Fruit fly (Drosophila melanogaster): ENCODE results near the gene CG33191.
A peak's percentile ranks its signal among the peaks of the same experiment; 100 is the strongest.

Gene CG33191

DNA sequence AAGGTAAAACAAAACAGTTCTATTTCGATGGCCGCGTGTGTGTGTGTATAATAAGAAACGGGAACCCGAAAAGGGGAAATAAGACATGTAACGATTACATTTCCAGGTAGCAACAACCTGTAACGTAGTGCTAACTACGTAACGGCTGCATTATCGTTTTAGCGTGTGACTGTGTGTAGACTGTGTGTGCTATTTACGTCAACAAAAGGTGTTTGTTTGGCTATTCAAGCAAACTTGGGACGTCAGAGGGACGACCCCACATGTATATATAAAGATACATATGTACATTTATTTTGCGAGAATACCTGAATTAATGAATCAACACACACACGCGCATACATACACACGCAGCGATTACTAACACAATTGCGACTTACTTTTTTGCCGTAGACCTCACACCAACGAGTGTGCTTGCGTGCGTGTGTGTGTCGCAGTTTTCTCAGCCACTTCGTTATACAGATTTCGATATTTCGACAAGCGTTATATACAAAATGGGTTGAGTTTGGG lies 39.9 kb upstream of the CG33191 start:
- TF ChIP-seq CG7045 (GFP tag; optimal IDR thresholded peaks at IDR 0.05) (peak; percentile 50), CG1620 (GFP tag; optimal IDR thresholded peaks at IDR 0.05) (no peak), pad (GFP tag; optimal IDR thresholded peaks at IDR 0.05) (peak; percentile 95), cic (GFP tag; optimal IDR thresholded peaks at IDR 0.05) (peak; percentile 93), CG5204 (GFP tag; optimal IDR thresholded peaks at IDR 0.05) (peak; percentile 29), CG14711 (tag; optimal IDR thresholded peaks at IDR 0.05) (peak; percentile 7), Clk (GFP tag; optimal IDR thresholded peaks at IDR 0.05) (peak; percentile 64), kay (GFP tag; ENCODE audit: borderline replicate concordance) (peak; percentile 97), CG12768 (GFP tag; optimal IDR thresholded peaks at IDR 0.05) (peak; percentile 57), CG33017 (tag; optimal IDR thresholded peaks at IDR 0.05) (peak; percentile 57), bab1 (GFP tag; optimal IDR thresholded peaks at IDR 0.05) (peak; percentile 13), toe (GFP tag; optimal IDR thresholded peaks at IDR 0.05) (peak; percentile 46), Mnt (GFP tag; optimal IDR thresholded peaks at IDR 0.05) (peak; percentile 78), tj (GFP tag; optimal IDR thresholded peaks at IDR 0.05) (peak; percentile 22), CG7101 (tag; optimal IDR thresholded peaks at IDR 0.05) (peak; percentile 39), Crg-1 (GFP tag; optimal IDR thresholded peaks at IDR 0.05) (peak; percentile 75), CG11617 (GFP tag; optimal IDR thresholded peaks at IDR 0.05) (peak; percentile 41), cnc (optimal IDR thresholded peaks at IDR 0.05) (peak in 1 of 2 experiments; percentile 17), Hr96 (GFP tag; optimal IDR thresholded peaks at IDR 0.05) (no peak), ovo (GFP tag; optimal IDR thresholded peaks at IDR 0.05) (peak; percentile 74)

DNA sequence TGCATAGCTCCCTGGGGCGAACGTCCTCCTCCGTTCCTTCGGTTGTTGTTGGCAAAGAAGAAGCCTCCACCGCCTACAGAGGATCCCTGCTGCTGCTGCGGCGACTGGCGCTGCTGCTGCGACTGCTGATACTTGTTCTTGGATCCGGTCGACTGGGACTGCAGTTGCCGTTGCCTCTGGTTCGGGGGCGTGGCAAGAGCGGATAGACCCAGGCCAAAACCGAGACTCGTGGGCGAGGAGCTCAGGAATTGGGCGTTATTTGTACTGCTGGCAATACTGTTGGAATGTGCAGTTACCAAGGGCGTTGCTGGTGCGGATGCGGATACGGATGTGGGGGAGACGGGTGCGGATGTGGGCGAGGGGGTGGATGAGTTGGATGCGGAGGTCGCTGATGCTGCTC lies 38.5 kb upstream of the CG33191 start:
- TF ChIP-seq Clk (GFP tag; optimal IDR thresholded peaks at IDR 0.05) = peak; percentile 22
- no peak for TF ChIP-seq Hr96 (GFP tag; optimal IDR thresholded peaks at IDR 0.05)

DNA sequence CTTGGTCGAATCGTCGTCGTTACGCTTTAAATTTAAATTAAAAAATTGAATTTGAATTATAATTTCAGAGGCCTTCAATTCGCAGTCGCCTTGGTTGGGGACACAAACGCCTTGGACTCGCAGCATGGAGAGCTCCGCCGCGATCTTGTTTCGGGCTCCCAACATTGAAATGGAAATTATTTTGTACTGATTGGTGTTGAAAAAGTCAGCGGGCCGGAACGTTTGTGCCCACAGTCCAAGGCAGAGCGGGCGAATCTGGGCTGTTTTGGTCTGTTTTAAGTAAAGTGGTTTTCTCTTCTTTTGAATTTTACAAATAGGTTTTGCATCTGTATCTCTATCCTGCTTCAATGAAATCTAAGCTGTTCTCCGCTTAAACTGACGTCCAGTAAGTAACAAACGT lies 35.4 kb upstream of the CG33191 start:
- peak; percentile 0 for TF ChIP-seq CG1620 (GFP tag; optimal IDR thresholded peaks at IDR 0.05)
- TF ChIP-seq kay (GFP tag; ENCODE audit: borderline replicate concordance) = no peak
- TF ChIP-seq tj (GFP tag; optimal IDR thresholded peaks at IDR 0.05) = peak; percentile 28
- peak; percentile 0 for TF ChIP-seq Clk (GFP tag; optimal IDR thresholded peaks at IDR 0.05)

DNA sequence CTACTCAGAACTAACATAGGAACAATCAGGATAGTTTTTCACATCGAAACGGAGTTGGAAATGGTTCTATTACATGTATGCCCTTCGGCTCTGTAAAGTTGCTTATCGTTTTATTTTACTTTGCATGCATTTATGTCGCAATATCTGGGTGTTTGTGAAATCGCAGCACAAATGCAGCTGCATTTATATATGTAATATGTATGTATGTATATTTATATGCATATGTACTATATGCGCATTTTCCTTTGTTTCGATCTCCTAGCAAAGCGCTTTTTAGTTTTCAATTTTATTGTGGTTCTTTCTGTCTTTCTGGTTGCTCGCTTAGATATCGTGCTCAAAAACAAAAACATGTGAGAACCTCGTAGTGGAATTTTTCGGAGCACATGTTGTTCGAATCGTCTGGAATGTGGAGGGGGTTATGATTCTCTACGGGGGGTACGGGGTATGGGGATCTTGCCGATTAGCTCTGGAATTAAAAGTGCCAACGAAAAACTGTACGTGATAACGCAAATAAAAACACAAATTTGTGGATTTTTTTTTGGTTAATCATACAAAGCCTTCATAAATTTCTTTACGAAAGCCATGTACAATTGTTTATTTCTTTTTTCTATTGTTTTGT lies 34.4 kb upstream of the CG33191 start:
- TF ChIP-seq Clk (GFP tag; optimal IDR thresholded peaks at IDR 0.05) (no peak), CG33017 (tag; optimal IDR thresholded peaks at IDR 0.05) (no peak), toe (GFP tag; optimal IDR thresholded peaks at IDR 0.05) (no peak), ovo (GFP tag; optimal IDR thresholded peaks at IDR 0.05) (no peak), bab1 (GFP tag; optimal IDR thresholded peaks at IDR 0.05) (peak; percentile 2), cic (GFP tag; optimal IDR thresholded peaks at IDR 0.05) (peak; percentile 20), cnc (optimal IDR thresholded peaks at IDR 0.05) (no peak), Mnt (GFP tag; optimal IDR thresholded peaks at IDR 0.05) (peak; percentile 66), kay (GFP tag; ENCODE audit: borderline replicate concordance) (peak; percentile 76), tj (GFP tag; optimal IDR thresholded peaks at IDR 0.05) (peak; percentile 89)

DNA sequence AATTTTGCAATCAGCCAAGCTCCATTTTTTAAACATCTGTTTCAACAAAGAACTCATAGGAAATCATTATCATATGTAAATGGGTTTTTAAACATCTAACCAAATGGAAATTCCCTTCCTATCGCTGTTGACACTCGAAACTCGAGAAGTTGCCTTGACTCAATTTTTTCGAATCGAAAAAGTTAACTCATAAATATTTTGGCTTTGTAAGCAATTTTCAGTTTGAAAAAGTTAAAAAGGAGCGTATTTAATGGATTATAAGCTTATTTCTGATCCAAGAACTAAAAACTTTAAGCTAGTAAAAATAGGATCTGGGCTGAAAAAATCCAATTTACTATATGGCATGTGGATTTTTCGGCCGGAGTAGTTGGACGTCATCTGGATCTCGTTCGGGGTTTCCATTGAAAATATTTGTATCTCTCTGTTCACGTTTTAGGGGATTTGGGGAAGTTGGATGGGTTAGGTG lies 33.5 kb upstream of the CG33191 start, which contains the start of gene CG9837:
Gene CG9837 (minus strand): TSS at position 416 of the 466 bp plus-strand sequence.
- TF ChIP-seq tj (GFP tag; optimal IDR thresholded peaks at IDR 0.05) = peak; percentile 50
- no peak for TF ChIP-seq toe (GFP tag; optimal IDR thresholded peaks at IDR 0.05)

DNA sequence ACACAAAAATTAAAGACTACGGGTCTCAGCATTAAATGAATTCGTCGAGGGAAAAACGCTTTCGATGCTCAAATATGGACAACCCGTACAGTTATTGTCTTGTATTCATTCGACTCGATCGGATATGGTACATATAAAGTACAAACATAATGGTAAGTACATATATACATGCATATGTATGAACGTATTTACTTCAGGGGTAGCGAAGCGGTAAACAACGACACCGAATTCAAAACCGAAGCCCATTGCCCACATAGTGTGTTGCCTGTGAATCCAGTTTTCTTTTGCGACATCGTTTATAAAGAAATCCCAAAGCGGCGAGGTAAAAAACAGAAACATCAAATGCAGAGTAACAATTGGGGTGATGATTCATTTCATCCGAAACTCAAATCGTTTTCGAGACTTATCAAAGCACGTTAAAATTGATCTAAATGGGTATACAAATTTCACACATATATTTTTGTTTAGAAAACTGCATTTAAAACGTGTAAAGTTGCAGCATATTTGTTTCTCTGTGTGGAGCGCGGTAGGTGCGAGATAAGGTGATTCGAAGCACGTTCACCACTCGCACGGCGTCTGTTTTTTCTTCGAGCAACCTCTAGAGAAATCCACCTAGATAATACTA lies 32.7 kb upstream of the CG33191 start:
- TF ChIP-seq CG14711 (tag; optimal IDR thresholded peaks at IDR 0.05) = peak; percentile 12
- TF ChIP-seq CG7045 (GFP tag; optimal IDR thresholded peaks at IDR 0.05) = peak; percentile 9
- TF ChIP-seq CG1620 (GFP tag; optimal IDR thresholded peaks at IDR 0.05) = no peak
- TF ChIP-seq kay (GFP tag; ENCODE audit: borderline replicate concordance) = peak; percentile 81
- no peak for TF ChIP-seq CG11617 (GFP tag; optimal IDR thresholded peaks at IDR 0.05)
- no peak for TF ChIP-seq CG5204 (GFP tag; optimal IDR thresholded peaks at IDR 0.05)
- no peak for TF ChIP-seq bab1 (GFP tag; optimal IDR thresholded peaks at IDR 0.05)
- TF ChIP-seq tj (GFP tag; optimal IDR thresholded peaks at IDR 0.05) = peak; percentile 94
- no peak for TF ChIP-seq CG7101 (tag; optimal IDR thresholded peaks at IDR 0.05)
- TF ChIP-seq toe (GFP tag; optimal IDR thresholded peaks at IDR 0.05) = no peak

DNA sequence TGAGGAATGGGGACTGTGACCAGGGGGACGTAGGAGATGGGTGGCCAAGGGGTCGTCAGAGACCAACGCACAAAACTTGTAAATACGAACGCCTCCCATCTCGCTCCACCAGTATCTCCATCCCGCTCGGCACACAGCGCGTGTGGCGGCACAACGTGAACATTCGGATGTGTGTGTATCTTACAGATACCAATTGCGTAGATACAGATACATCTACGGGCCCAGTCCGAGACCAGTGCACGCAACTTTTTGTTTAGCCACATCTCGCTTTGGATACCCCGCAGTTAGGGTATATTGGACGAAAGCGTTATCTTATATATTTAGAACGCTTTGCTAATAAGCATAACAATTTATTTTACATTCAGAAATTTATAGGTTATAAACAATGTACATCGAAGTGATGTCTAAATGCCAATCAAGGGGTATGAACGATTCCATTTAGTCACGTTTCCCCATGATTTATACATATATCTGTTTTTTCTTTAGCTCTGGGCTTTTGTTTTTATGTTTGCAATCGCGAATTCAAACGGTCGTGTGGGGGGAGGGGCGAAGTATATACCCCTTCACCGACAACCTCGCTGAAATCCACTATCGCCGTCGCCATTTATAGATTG lies 31.7 kb upstream of the CG33191 start:
- peak; percentile 43 for TF ChIP-seq bab1 (GFP tag; optimal IDR thresholded peaks at IDR 0.05)
- peak; percentile 81 for TF ChIP-seq CG12768 (GFP tag; optimal IDR thresholded peaks at IDR 0.05)
- peak; percentile 56 for TF ChIP-seq Hr96 (GFP tag; optimal IDR thresholded peaks at IDR 0.05)
- peak; percentile 74 for TF ChIP-seq pad (GFP tag; optimal IDR thresholded peaks at IDR 0.05)
- TF ChIP-seq cnc (optimal IDR thresholded peaks at IDR 0.05) = no peak
- TF ChIP-seq Clk (GFP tag; optimal IDR thresholded peaks at IDR 0.05) = peak; percentile 65
- peak; percentile 45 for TF ChIP-seq Mnt (GFP tag; optimal IDR thresholded peaks at IDR 0.05)
- TF ChIP-seq ovo (GFP tag; optimal IDR thresholded peaks at IDR 0.05) = peak; percentile 31
- TF ChIP-seq Crg-1 (GFP tag; optimal IDR thresholded peaks at IDR 0.05) = peak; percentile 68
- peak; percentile 79 for TF ChIP-seq cic (GFP tag; optimal IDR thresholded peaks at IDR 0.05)
- peak; percentile 94 for TF ChIP-seq CG33017 (tag; optimal IDR thresholded peaks at IDR 0.05)
- peak; percentile 70 for TF ChIP-seq CG11617 (GFP tag; optimal IDR thresholded peaks at IDR 0.05)
- TF ChIP-seq CG5204 (GFP tag; optimal IDR thresholded peaks at IDR 0.05) = no peak
- TF ChIP-seq CG7101 (tag; optimal IDR thresholded peaks at IDR 0.05) = peak; percentile 91
- peak; percentile 92 for TF ChIP-seq kay (GFP tag; ENCODE audit: borderline replicate concordance)
- no peak for TF ChIP-seq tj (GFP tag; optimal IDR thresholded peaks at IDR 0.05)
- TF ChIP-seq CG14711 (tag; optimal IDR thresholded peaks at IDR 0.05) = peak; percentile 86
- TF ChIP-seq toe (GFP tag; optimal IDR thresholded peaks at IDR 0.05) = peak; percentile 42
- TF ChIP-seq CG1620 (GFP tag; optimal IDR thresholded peaks at IDR 0.05) = no peak
- peak; percentile 91 for TF ChIP-seq CG7045 (GFP tag; optimal IDR thresholded peaks at IDR 0.05)

Measured in whole organism, adult.